Fruit fly (Drosophila melanogaster) ovary, adult (tissue): Measurements from ENCODE around the gene fru.

Experiments used
- CG17801 ChIP-seq: fragments of 200-800 bp; optimal IDR thresholded peaks from 2 replicates; lab custom pipeline; 2019; ENCODE audit warnings: missing biosample characterization, mild to moderate bottlenecking, missing genetic modification characterization, moderate library complexity; ENCODE audit not compliant: partially characterized antibody

Gene fru

dm6 chr3R:18546972-18547371 is 1.6 kb upstream of the fru start:
- no peak for TF ChIP-seq CG17801 (GFP tag; lab: Kevin White, UChicago)

dm6 chr3R:18546159-18546558 is 773 bp upstream of the fru start:
- no peak for TF ChIP-seq CG17801 (GFP tag; lab: Kevin White, UChicago)

- TF ChIP-seq CG17801 (GFP tag; lab: Kevin White, UChicago) = no peak
Measured at dm6 chr3R:18515010-18515409, 30.4 kb downstream of the fru start.

dm6 chr3R:18508346-18508745 is 37.0 kb downstream of the fru start:
- no peak for TF ChIP-seq CG17801 (GFP tag; lab: Kevin White, UChicago)

- no peak for TF ChIP-seq CG17801 (GFP tag; lab: Kevin White, UChicago)
Measured at dm6 chr3R:18507710-18508109, 37.7 kb downstream of the fru start.

dm6 chr3R:18499338-18499737 is 46.0 kb downstream of the fru start:
- TF ChIP-seq CG17801 (GFP tag; lab: Kevin White, UChicago) = no peak

- TF ChIP-seq CG17801 (GFP tag; lab: Kevin White, UChicago) = no peak
Measured at dm6 chr3R:18493765-18494164, 51.6 kb downstream of the fru start.

dm6 chr3R:18491902-18492301 is 53.5 kb downstream of the fru start:
- TF ChIP-seq CG17801 (GFP tag; lab: Kevin White, UChicago) = no peak

dm6 chr3R:18491113-18491512 is 54.3 kb downstream of the fru start:
- no peak for TF ChIP-seq CG17801 (GFP tag; lab: Kevin White, UChicago)

dm6 chr3R:18490474-18490873 is 54.9 kb downstream of the fru start:
- TF ChIP-seq CG17801 (GFP tag; lab: Kevin White, UChicago) = no peak

dm6 chr3R:18487808-18488548 is 57.4 kb downstream of the fru start:
- no peak for TF ChIP-seq CG17801 (GFP tag; lab: Kevin White, UChicago)

- no peak for TF ChIP-seq CG17801 (GFP tag; lab: Kevin White, UChicago)
Measured at dm6 chr3R:18486162-18486561, 59.2 kb downstream of the fru start.

- no peak for TF ChIP-seq CG17801 (GFP tag; lab: Kevin White, UChicago)
Measured at dm6 chr3R:18485271-18485670, 60.1 kb downstream of the fru start.

dm6 chr3R:18481604-18482003 is 63.8 kb downstream of the fru start:
- TF ChIP-seq CG17801 (GFP tag; lab: Kevin White, UChicago) = no peak

- TF ChIP-seq CG17801 (GFP tag; lab: Kevin White, UChicago) = no peak
Measured at dm6 chr3R:18480714-18481418, 64.5 kb downstream of the fru start.

dm6 chr3R:18473900-18474299 is 71.5 kb downstream of the fru start:
- no peak for TF ChIP-seq CG17801 (GFP tag; lab: Kevin White, UChicago)
